Worm (Caenorhabditis elegans) whole organism, L4 larva: ENCODE data around the gene pde-2.
A peak's percentile ranks its signal among the peaks of the same experiment; 100 is the strongest.

Source experiments
- D1046.2 ChIP-seq: fragments of 200-800 bp; sonication (Bioruptor generic); IDR thresholded peaks from 2 replicates; pipeline ENCODE4 v1.3.6; 2022; ENCODE audit warnings: missing genetic modification characterization, missing compliant biosample characterization
- F37D6.2 ChIP-seq: sonication (generic microtip); optimal IDR thresholded peaks from 2 replicates; lab custom pipeline; 2016; ENCODE audit warnings: mild to moderate bottlenecking, missing genetic modification characterization, missing compliant biosample characterization
- F49E8.2 ChIP-seq: sonication (generic microtip); optimal IDR thresholded peaks from 2 replicates; lab custom pipeline; 2016; ENCODE audit warnings: missing compliant biosample characterization, mild to moderate bottlenecking, missing genetic modification characterization, borderline replicate concordance
- R02D3.7 ChIP-seq: fragments of 150-350 bp; sonication (generic microtip); optimal IDR thresholded peaks from 3 replicates; lab custom pipeline; 2014; ENCODE audit warnings: missing biosample characterization, missing genetic modification characterization
- T20F7.1 ChIP-seq: fragments of 200-800 bp; sonication (Bioruptor generic); optimal IDR thresholded peaks from 2 replicates; lab custom pipeline; 2018; ENCODE audit warnings: mild to moderate bottlenecking, missing genetic modification characterization, missing compliant biosample characterization
- Y105C5A.15 ChIP-seq: fragments of 200-800 bp; sonication (Bioruptor generic); IDR thresholded peaks from 2 replicates; pipeline ENCODE4 v1.3.6; 2022; ENCODE audit warnings: missing genetic modification characterization, missing compliant biosample characterization
- Y5F2A.4 ChIP-seq: fragments of 200-800 bp; sonication (Bioruptor generic); optimal IDR thresholded peaks from 2 replicates; lab custom pipeline; 2018; ENCODE audit warnings: mild to moderate bottlenecking, missing genetic modification characterization, missing compliant biosample characterization
- ZK337.2 ChIP-seq: fragments of 200-800 bp; sonication (Bioruptor generic); IDR thresholded peaks from 2 replicates; pipeline ENCODE4 v1.3.6; 2022; ENCODE audit warnings: missing genetic modification reagents, missing genetic modification characterization, missing compliant biosample characterization
- aly-2 ChIP-seq: sonication (generic microtip); optimal IDR thresholded peaks from 2 replicates; lab custom pipeline; 2018; ENCODE audit warnings: missing biosample characterization, missing genetic modification characterization
- arid-1 ChIP-seq: fragments of 200-800 bp; sonication (Bioruptor generic); conservative IDR thresholded peaks from 2 replicates; pipeline ENCODE4 v1.3.6; 2022; ENCODE audit warnings: missing genetic modification reagents, missing genetic modification characterization, missing compliant biosample characterization
- attf-4 ChIP-seq: sonication (generic microtip); optimal IDR thresholded peaks from 3 replicates; lab custom pipeline; 2017; ENCODE audit warnings: missing biosample characterization, missing genetic modification characterization
- ceh-32 ChIP-seq: sonication (generic microtip); optimal IDR thresholded peaks from 2 replicates; lab custom pipeline; 2016; ENCODE audit warnings: mild to moderate bottlenecking, missing genetic modification characterization, missing compliant biosample characterization; ENCODE audit not compliant: poor library complexity
- ceh-44 ChIP-seq: fragments of 200-800 bp; sonication (Bioruptor generic); IDR thresholded peaks from 2 replicates; pipeline ENCODE4 v1.3.6; 2022; ENCODE audit warnings: missing genetic modification reagents, missing genetic modification characterization, missing compliant biosample characterization
- ceh-62 ChIP-seq: sonication (generic microtip); optimal IDR thresholded peaks from 2 replicates; lab custom pipeline; 2017; ENCODE audit warnings: missing biosample characterization, missing genetic modification characterization
- ces-1 ChIP-seq: fragments of 150-350 bp; sonication (generic microtip); optimal IDR thresholded peaks from 4 replicates; lab custom pipeline; 2014; ENCODE audit warnings: missing biosample characterization, missing genetic modification reagents, missing genetic modification characterization
- cey-2 ChIP-seq: sonication (generic microtip); optimal IDR thresholded peaks from 3 replicates; lab custom pipeline; 2017; ENCODE audit warnings: missing genetic modification characterization, mild to moderate bottlenecking, missing compliant biosample characterization, antibody characterized with exemption, borderline replicate concordance; ENCODE audit not compliant: insufficient read depth
- daf-12 ChIP-seq: fragments of 150-350 bp; optimal IDR thresholded peaks from 2 replicates; lab custom pipeline; 2014; ENCODE audit warnings: missing biosample characterization, missing genetic modification reagents, missing genetic modification characterization
- daf-19 ChIP-seq: fragments of 200-800 bp; sonication (Bioruptor generic); conservative IDR thresholded peaks from 2 replicates; pipeline ENCODE4 v1.3.6; 2022; ENCODE audit warnings: missing genetic modification characterization, missing compliant biosample characterization
- daf-8 ChIP-seq: fragments of 200-800 bp; sonication (Bioruptor generic); IDR thresholded peaks from 2 replicates; pipeline ENCODE4 v1.3.6; 2022; ENCODE audit warnings: missing genetic modification characterization, missing compliant biosample characterization
- dmd-6 ChIP-seq: fragments of 200-800 bp; sonication (Bioruptor generic); IDR thresholded peaks from 2 replicates; pipeline ENCODE4 v1.3.6; 2022; ENCODE audit warnings: missing genetic modification reagents, missing genetic modification characterization, missing compliant biosample characterization
- dmd-8 ChIP-seq: fragments of 200-800 bp; sonication (Bioruptor generic); IDR thresholded peaks from 2 replicates; pipeline ENCODE4 v1.3.6; 2022; ENCODE audit warnings: missing genetic modification characterization, missing compliant biosample characterization
- egl-27 ChIP-seq: sonication (generic microtip); optimal IDR thresholded peaks from 3 replicates; lab custom pipeline; 2017; ENCODE audit warnings: missing biosample characterization, missing genetic modification reagents, missing genetic modification characterization
- gei-8 ChIP-seq: fragments of 200-800 bp; sonication (Bioruptor generic); optimal IDR thresholded peaks from 2 replicates; lab custom pipeline; 2018; ENCODE audit warnings: mild to moderate bottlenecking, missing genetic modification characterization, missing compliant biosample characterization
- lin-1 ChIP-seq: fragments of 200-800 bp; sonication (Bioruptor generic); IDR thresholded peaks from 2 replicates; pipeline ENCODE4 v1.3.6; 2022; ENCODE audit warnings: missing genetic modification reagents, missing genetic modification characterization, missing compliant biosample characterization
- lir-3 ChIP-seq: sonication (generic microtip); optimal IDR thresholded peaks from 2 replicates; lab custom pipeline; 2016; ENCODE audit warnings: mild to moderate bottlenecking, missing genetic modification characterization, missing compliant biosample characterization
- lsy-2 ChIP-seq, 2 experiments: fragments of 150-350 bp in 1 of 2; sonication (generic microtip) in 1 of 2; optimal IDR thresholded peaks; 2 replicates each; lab custom pipeline; 2014 to 2017; ENCODE audit warnings: missing biosample characterization in 2 of 2, missing genetic modification characterization in 2 of 2
- mdl-1 ChIP-seq, 2 experiments: fragments of 150-350 bp in 1 of 2; sonication (generic microtip) in 1 of 2; optimal IDR thresholded peaks; 2 replicates each; lab custom pipeline; 2014 to 2017; ENCODE audit warnings: missing biosample characterization in 2 of 2, missing genetic modification characterization in 2 of 2
- mdt-29 ChIP-seq: fragments of 200-800 bp; sonication (Bioruptor generic); IDR thresholded peaks from 2 replicates; pipeline ENCODE4 v1.3.6; 2022; ENCODE audit warnings: missing genetic modification reagents, missing genetic modification characterization, missing compliant biosample characterization
- mxl-2 ChIP-seq: fragments of 200-800 bp; sonication (Bioruptor generic); conservative IDR thresholded peaks from 2 replicates; pipeline ENCODE4 v1.3.6; 2022; ENCODE audit warnings: missing genetic modification reagents, missing genetic modification characterization, missing compliant biosample characterization
- mxl-3 ChIP-seq: fragments of 200-800 bp; sonication (Bioruptor generic); optimal IDR thresholded peaks from 2 replicates; lab custom pipeline; 2018; ENCODE audit warnings: mild to moderate bottlenecking, missing genetic modification characterization, missing compliant biosample characterization
- nhr-10 ChIP-seq: fragments of 150-350 bp; optimal IDR thresholded peaks from 2 replicates; lab custom pipeline; 2014; ENCODE audit warnings: missing biosample characterization, missing genetic modification characterization
- nhr-11 ChIP-seq: fragments of 150-350 bp; optimal IDR thresholded peaks from 2 replicates; lab custom pipeline; 2014; ENCODE audit warnings: missing biosample characterization, missing genetic modification characterization
- nhr-237 ChIP-seq: sonication (generic microtip); optimal IDR thresholded peaks from 2 replicates; lab custom pipeline; 2017; ENCODE audit warnings: missing biosample characterization, missing genetic modification characterization
- nhr-41 ChIP-seq: fragments of 200-800 bp; sonication (Bioruptor generic); IDR thresholded peaks from 2 replicates; pipeline ENCODE4 v1.3.6; 2022; ENCODE audit warnings: missing genetic modification reagents, missing genetic modification characterization, missing compliant biosample characterization
- nhr-42 ChIP-seq: fragments of 200-800 bp; sonication (Bioruptor generic); IDR thresholded peaks from 2 replicates; pipeline ENCODE4 v1.3.6; 2022; ENCODE audit warnings: missing genetic modification characterization, missing compliant biosample characterization
- nhr-48 ChIP-seq: sonication (generic microtip); optimal IDR thresholded peaks from 2 replicates; lab custom pipeline; 2016; ENCODE audit warnings: mild to moderate bottlenecking, missing genetic modification characterization, missing compliant biosample characterization
- nhr-77 ChIP-seq: fragments of 150-350 bp; optimal IDR thresholded peaks from 2 replicates; lab custom pipeline; 2014; ENCODE audit warnings: missing biosample characterization, missing genetic modification characterization
- pha-4 ChIP-seq, 2 experiments: fragments of 150-350 bp in 1 of 2; fragments of 200-800 bp in 1 of 2; sonication (Bioruptor generic) in 1 of 2; IDR thresholded peaks in 1 of 2; optimal IDR thresholded peaks in 1 of 2; 2 replicates each; pipeline versions ENCODE4 v1.3.6 to Lab custom; 2014 to 2022; ENCODE audit warnings: missing genetic modification characterization in 2 of 2, missing genetic modification reagents in 2 of 2, missing biosample characterization in 1 of 2, missing compliant biosample characterization in 1 of 2
- skn-1 ChIP-seq: fragments of 150-350 bp; optimal IDR thresholded peaks from 2 replicates; lab custom pipeline; 2014; ENCODE audit warnings: missing biosample characterization, missing genetic modification characterization
- snpc-4 ChIP-seq: fragments of 150-350 bp; optimal IDR thresholded peaks from 2 replicates; lab custom pipeline; 2014; ENCODE audit warnings: missing biosample characterization, missing genetic modification characterization
- zag-1 ChIP-seq: fragments of 150-350 bp; optimal IDR thresholded peaks from 2 replicates; lab custom pipeline; 2014; ENCODE audit warnings: missing biosample characterization, missing genetic modification characterization
- zfp-2 ChIP-seq: sonication (generic microtip); optimal IDR thresholded peaks from 2 replicates; lab custom pipeline; 2016; ENCODE audit warnings: mild to moderate bottlenecking, missing genetic modification characterization, missing compliant biosample characterization
- zfp-3 ChIP-seq: fragments of 200-800 bp; sonication (Bioruptor generic); conservative IDR thresholded peaks from 2 replicates; pipeline ENCODE4 v1.3.6; 2022; ENCODE audit warnings: missing genetic modification reagents, missing genetic modification characterization, missing compliant biosample characterization
- zip-11 ChIP-seq: fragments of 200-800 bp; sonication (Bioruptor generic); IDR thresholded peaks from 2 replicates; pipeline ENCODE4 v1.3.6; 2022; ENCODE audit warnings: missing genetic modification characterization, missing compliant biosample characterization
- zip-2 ChIP-seq: fragments of 150-350 bp; optimal IDR thresholded peaks from 2 replicates; lab custom pipeline; 2014; ENCODE audit warnings: missing biosample characterization, missing genetic modification characterization

pde-2 gene

ce11 chrIII:8985965-8986364 is 4.3 kb upstream of the pde-2 start (continued):
- TF ChIP-seq pha-4 (GFP tag; IDR thresholded peaks at IDR 0.05; lab: Robert Waterston, UW) (no peak), pha-4 (tag; optimal IDR thresholded peaks at IDR 0.05; lab: Kevin White, UChicago) (no peak), daf-12 (tag; lab: Kevin White, UChicago) (no peak), nhr-237 (tag; lab: Kevin White, UChicago) (no peak), zag-1 (tag; lab: Kevin White, UChicago) (no peak), zip-2 (no peak), ces-1 (no peak), Y105C5A.15 (GFP tag; lab: Robert Waterston, UW) (no peak), nhr-11 (tag; lab: Kevin White, UChicago) (no peak), dmd-8 (GFP tag; lab: Robert Waterston, UW) (no peak), zfp-3 (GFP tag; lab: Robert Waterston, UW) (no peak), mdl-1 (tag; optimal IDR thresholded peaks at IDR 0.05; lab: Kevin White, UChicago) (peak in 1 of 2 experiments; percentile 61), nhr-41 (GFP tag; lab: Robert Waterston, UW) (no peak), R02D3.7 (tag; lab: Kevin White, UChicago) (no peak), zip-11 (GFP tag; lab: Robert Waterston, UW) (no peak), lir-3 (tag; lab: Kevin White, UChicago) (no peak), egl-27 (tag; lab: Kevin White, UChicago) (no peak), lsy-2 (tag; optimal IDR thresholded peaks at IDR 0.05; lab: Kevin White, UChicago) (peak in 1 of 2 experiments; percentile 20), mxl-2 (no peak), ceh-44 (GFP tag; lab: Robert Waterston, UW) (no peak), T20F7.1 (GFP tag; lab: Kevin White, UChicago) (no peak), attf-4 (tag; lab: Kevin White, UChicago) (no peak), nhr-42 (GFP tag; lab: Robert Waterston, UW) (no peak), Y5F2A.4 (no peak), ZK337.2 (GFP tag; lab: Robert Waterston, UW) (no peak), mdt-29 (GFP tag; lab: Robert Waterston, UW) (no peak), aly-2 (tag; lab: Kevin White, UChicago) (no peak), arid-1 (GFP tag; lab: Robert Waterston, UW) (no peak), mxl-3 (GFP tag; lab: Kevin White, UChicago) (peak; percentile 3), ceh-32 (tag; lab: Kevin White, UChicago) (no peak), zfp-2 (no peak), snpc-4 (tag; lab: Kevin White, UChicago) (no peak), F49E8.2 (no peak), dmd-6 (GFP tag; lab: Robert Waterston, UW) (peak; percentile 27; the same call in 1 of the 2 replicates), D1046.2 (GFP tag; lab: Robert Waterston, UW) (no peak), daf-19 (GFP tag; lab: Robert Waterston, UW) (no peak), skn-1 (tag; lab: Kevin White, UChicago) (no peak), cey-2 (tag; lab: Kevin White, UChicago) (no peak)

DNA sequence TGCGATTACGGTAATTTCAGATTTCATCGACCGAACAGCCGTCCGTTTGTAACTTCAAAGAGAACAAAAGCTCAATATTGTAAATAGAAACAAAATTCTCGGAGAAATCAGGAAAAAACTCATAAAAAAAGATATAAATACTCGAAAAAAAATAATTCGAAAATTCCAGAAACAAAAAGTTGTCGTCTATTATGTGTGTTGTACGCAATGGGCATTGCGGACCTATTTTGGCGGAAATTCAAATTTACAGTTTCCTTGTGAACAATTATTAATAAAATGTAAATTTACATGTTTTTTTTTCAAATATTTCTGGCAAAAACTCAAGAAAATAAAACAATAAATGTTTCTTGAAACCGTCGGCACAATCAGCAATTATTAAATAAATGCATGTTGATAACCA is 3.8 kb upstream of the pde-2 start:
- TF ChIP-seq dmd-8 (GFP tag; lab: Robert Waterston, UW), result no peak
- no peak for TF ChIP-seq dmd-6 (GFP tag; lab: Robert Waterston, UW)
- no peak for TF ChIP-seq gei-8 (GFP tag; lab: Kevin White, UChicago)
- TF ChIP-seq zfp-2, result no peak
- TF ChIP-seq F37D6.2 (tag; lab: Kevin White, UChicago), result no peak
- TF ChIP-seq ceh-62, result no peak
- no peak for TF ChIP-seq nhr-77 (tag; lab: Kevin White, UChicago)
- no peak for TF ChIP-seq nhr-48 (tag; lab: Kevin White, UChicago)
- TF ChIP-seq daf-8 (GFP tag; lab: Robert Waterston, UW), result no peak
- TF ChIP-seq lin-1, result no peak
- no peak for TF ChIP-seq Y105C5A.15 (GFP tag; lab: Robert Waterston, UW)
- TF ChIP-seq nhr-10 (tag; lab: Kevin White, UChicago), result no peak
